Fruit fly (Drosophila melanogaster) whole organism, embryonic: ENCODE data around the gene bun.
A peak's percentile ranks its signal among the peaks of the same experiment; 100 is the strongest.

Experiments
- B-H1 ChIP-seq: fragments of 200-800 bp; sonication (Bioruptor generic); IDR thresholded peaks from 3 replicates; pipeline ENCODE4 v1.3.6; 2022; ENCODE audit warnings: missing biosample characterization, missing genetic modification characterization
- CG10209 ChIP-seq: fragments of 200-800 bp; sonication (Bioruptor generic); optimal IDR thresholded peaks from 3 replicates; lab custom pipeline; 2017; ENCODE audit warnings: missing biosample characterization, mild to moderate bottlenecking, missing genetic modification characterization, missing genetic modification reagents
- CG11560 ChIP-seq: fragments of 200-800 bp; sonication (Bioruptor generic); IDR thresholded peaks from 3 replicates; pipeline ENCODE4 v1.3.6; 2022; ENCODE audit warnings: missing biosample characterization, missing genetic modification characterization
- CG14014 ChIP-seq: fragments of 200-800 bp; sonication (Bioruptor generic); IDR thresholded peaks from 2 replicates; pipeline ENCODE4 v1.3.6; 2022; ENCODE audit warnings: missing biosample characterization, missing genetic modification characterization
- CG14965 ChIP-seq: fragments of 200-800 bp; sonication (Bioruptor generic); optimal IDR thresholded peaks from 2 replicates; lab custom pipeline; 2016; ENCODE audit warnings: missing biosample characterization, missing genetic modification characterization, borderline replicate concordance
- CG15011 ChIP-seq: fragments of 200-800 bp; sonication (Bioruptor generic); optimal IDR thresholded peaks from 3 replicates; lab custom pipeline; 2018; ENCODE audit warnings: missing biosample characterization, mild to moderate bottlenecking, missing genetic modification characterization
- CG16779 ChIP-seq: fragments of 200-800 bp; sonication (Bioruptor generic); IDR thresholded peaks from 2 replicates; pipeline ENCODE4 v1.3.6; 2022; ENCODE audit warnings: missing biosample characterization, missing genetic modification characterization
- CG17359 ChIP-seq: fragments of 200-800 bp; sonication (Bioruptor generic); optimal IDR thresholded peaks from 3 replicates; lab custom pipeline; 2018; ENCODE audit warnings: missing biosample characterization, mild to moderate bottlenecking, missing genetic modification characterization, moderate library complexity
- CG30431 ChIP-seq: fragments of 200-800 bp; sonication (Bioruptor generic); optimal IDR thresholded peaks from 2 replicates; lab custom pipeline; 2017; ENCODE audit warnings: missing biosample characterization, missing genetic modification characterization
- CG34224 ChIP-seq: fragments of 200-800 bp; sonication (Bioruptor generic); IDR thresholded peaks from 3 replicates; pipeline ENCODE4 v1.3.6; 2022; ENCODE audit warnings: missing biosample characterization, missing genetic modification characterization; ENCODE audit not compliant: partially characterized antibody
- CG3726 ChIP-seq: fragments of 200-800 bp; sonication (Bioruptor generic); IDR thresholded peaks from 3 replicates; pipeline ENCODE4, ENCODE4 v1.3.6; 2022; ENCODE audit warnings: missing biosample characterization, missing genetic modification characterization
- CG3838 ChIP-seq: fragments of 200-800 bp; sonication (Bioruptor generic); optimal IDR thresholded peaks from 3 replicates; lab custom pipeline; 2016; ENCODE audit warnings: missing biosample characterization, missing genetic modification characterization
- CG42726 ChIP-seq: fragments of 200-800 bp; sonication (Bioruptor generic); IDR thresholded peaks from 2 replicates; pipeline ENCODE4 v1.3.6; 2022; ENCODE audit warnings: missing biosample characterization, missing genetic modification characterization; ENCODE audit not compliant: partially characterized antibody
- CG4404 ChIP-seq: fragments of 200-800 bp; sonication (Bioruptor generic); IDR thresholded peaks from 2 replicates; pipeline ENCODE4 v1.3.6; 2022; ENCODE audit warnings: missing biosample characterization, missing genetic modification characterization
- CG7556 ChIP-seq: fragments of 200-800 bp; sonication (Bioruptor generic); optimal IDR thresholded peaks from 2 replicates; lab custom pipeline; 2017; ENCODE audit warnings: missing biosample characterization, mild to moderate bottlenecking, missing genetic modification characterization
- CG8478 ChIP-seq: fragments of >200 bp; optimal IDR thresholded peaks from 2 replicates; lab custom pipeline; 2018
- CoRest ChIP-seq: fragments of 200-800 bp; sonication (Bioruptor generic); optimal IDR thresholded peaks from 3 replicates; lab custom pipeline; 2018; ENCODE audit warnings: missing biosample characterization, mild to moderate bottlenecking, missing genetic modification characterization, moderate library complexity
- Dbx ChIP-seq: fragments of 200-800 bp; sonication (Bioruptor generic); IDR thresholded peaks from 3 replicates; pipeline ENCODE4 v1.3.6; 2022; ENCODE audit warnings: missing biosample characterization, missing genetic modification characterization
- Dip2 ChIP-seq: fragments of 200-800 bp; sonication (Bioruptor generic); IDR thresholded peaks from 2 replicates; pipeline ENCODE4 v1.3.6; 2022; ENCODE audit warnings: missing biosample characterization, missing genetic modification characterization
- Dip3 ChIP-seq: fragments of 200-800 bp; sonication (Bioruptor generic); optimal IDR thresholded peaks from 3 replicates; lab custom pipeline; 2016; ENCODE audit warnings: missing biosample characterization, missing genetic modification characterization
- Elba2 ChIP-seq: fragments of 200-800 bp; sonication (Bioruptor generic); optimal IDR thresholded peaks from 3 replicates; lab custom pipeline; 2016; ENCODE audit warnings: missing biosample characterization, missing genetic modification characterization
- GATAe ChIP-seq: fragments of 200-800 bp; sonication (Bioruptor generic); conservative IDR thresholded peaks from 2 replicates; pipeline ENCODE4 v1.3.6; 2022; ENCODE audit warnings: missing biosample characterization, missing genetic modification characterization
- HmgD ChIP-seq: fragments of 200-800 bp; sonication (Bioruptor generic); optimal IDR thresholded peaks from 3 replicates; lab custom pipeline; 2016; ENCODE audit warnings: missing biosample characterization, missing genetic modification characterization
- NC2β ChIP-seq: fragments of 200-800 bp; sonication (Bioruptor generic); optimal IDR thresholded peaks from 2 replicates; lab custom pipeline; 2016; ENCODE audit warnings: missing biosample characterization, missing genetic modification characterization
- ac ChIP-seq: fragments of 200-800 bp; sonication (Bioruptor generic); optimal IDR thresholded peaks from 3 replicates; lab custom pipeline; 2017; ENCODE audit warnings: missing biosample characterization, mild to moderate bottlenecking, missing genetic modification characterization
- amos ChIP-seq: fragments of 200-800 bp; sonication (Bioruptor generic); IDR thresholded peaks from 2 replicates; pipeline ENCODE4 v1.3.6; 2022; ENCODE audit warnings: missing biosample characterization, missing genetic modification characterization; ENCODE audit not compliant: partially characterized antibody
- bcd ChIP-seq: fragments of 200-800 bp; sonication (Bioruptor generic); optimal IDR thresholded peaks from 2 replicates; lab custom pipeline; 2017; ENCODE audit warnings: missing biosample characterization, mild to moderate bottlenecking, missing genetic modification characterization
- bigmax ChIP-seq: fragments of 200-800 bp; sonication (Bioruptor generic); optimal IDR thresholded peaks from 2 replicates; lab custom pipeline; 2018; ENCODE audit warnings: missing biosample characterization, mild to moderate bottlenecking, missing genetic modification characterization
- bowl ChIP-seq: fragments of 200-800 bp; sonication (Bioruptor generic); IDR thresholded peaks from 2 replicates; pipeline ENCODE4 v1.3.6; 2022; ENCODE audit warnings: missing biosample characterization, missing genetic modification characterization
- br ChIP-seq: fragments of >200 bp; optimal IDR thresholded peaks from 2 replicates; lab custom pipeline; 2017
- caup ChIP-seq: fragments of 200-800 bp; sonication (Bioruptor generic); optimal IDR thresholded peaks from 3 replicates; lab custom pipeline; 2017; ENCODE audit warnings: missing biosample characterization, mild to moderate bottlenecking, missing genetic modification characterization, moderate library complexity; ENCODE audit not compliant: severe bottlenecking
- dan ChIP-seq: fragments of 200-800 bp; sonication (Bioruptor generic); IDR thresholded peaks from 2 replicates; pipeline ENCODE4 v1.3.6; 2022; ENCODE audit warnings: missing biosample characterization, missing genetic modification characterization
- dmrt11E ChIP-seq: fragments of 200-800 bp; sonication (Bioruptor generic); optimal IDR thresholded peaks from 3 replicates; lab custom pipeline; 2018; ENCODE audit warnings: missing biosample characterization, mild to moderate bottlenecking, missing genetic modification characterization, moderate library complexity
- dpn ChIP-seq, 2 experiments: fragments of 200-800 bp; sonication (Bioruptor generic); optimal IDR thresholded peaks; 3 replicates each; lab custom pipeline; 2016; ENCODE audit warnings: missing biosample characterization in 2 of 2, missing genetic modification characterization in 2 of 2
- ftz-f1 ChIP-seq: fragments of 200-800 bp; sonication (Bioruptor generic); optimal IDR thresholded peaks from 2 replicates; lab custom pipeline; 2016; ENCODE audit warnings: missing biosample characterization, missing genetic modification characterization
- hb ChIP-seq: fragments of 200-800 bp; sonication (Bioruptor generic); IDR thresholded peaks from 3 replicates; pipeline ENCODE4 v1.3.6; 2022; ENCODE audit warnings: missing biosample characterization, missing genetic modification characterization; ENCODE audit not compliant: partially characterized antibody
- hbn ChIP-seq: fragments of 200-800 bp; sonication (Bioruptor generic); IDR thresholded peaks from 2 replicates; pipeline ENCODE4 v1.3.6; 2022; ENCODE audit warnings: missing biosample characterization, missing genetic modification characterization; ENCODE audit not compliant: partially characterized antibody
- insv ChIP-seq, 2 experiments: fragments of 200-800 bp; sonication (Bioruptor generic); optimal IDR thresholded peaks; 3 replicates each; lab custom pipeline; 2016 to 2018; ENCODE audit warnings: missing biosample characterization in 2 of 2, missing genetic modification characterization in 2 of 2
- jigr1 ChIP-seq: fragments of 200-800 bp; sonication (Bioruptor generic); IDR thresholded peaks from 3 replicates; pipeline ENCODE4 v1.3.6; 2022; ENCODE audit warnings: missing biosample characterization, missing genetic modification characterization
- kni ChIP-seq: fragments of 200-800 bp; sonication (Bioruptor generic); optimal IDR thresholded peaks from 3 replicates; lab custom pipeline; 2017; ENCODE audit warnings: mild to moderate bottlenecking, missing biosample characterization, missing genetic modification reagents, missing genetic modification characterization
- onecut ChIP-seq: fragments of 200-800 bp; sonication (Bioruptor generic); IDR thresholded peaks from 2 replicates; pipeline ENCODE4 v1.3.6; 2022; ENCODE audit warnings: missing biosample characterization, missing genetic modification characterization
- p53 ChIP-seq: fragments of 200-800 bp; sonication (Bioruptor generic); optimal IDR thresholded peaks from 2 replicates; lab custom pipeline; 2016; ENCODE audit warnings: missing biosample characterization, missing genetic modification characterization
- pan ChIP-seq, 4 experiments: fragments of >200 bp in 3 of 4; fragments of 200-800 bp in 1 of 4; sonication (Bioruptor generic) in 1 of 4; optimal IDR thresholded peaks in 3 of 4; IDR thresholded peaks in 1 of 4; 2 replicates each; pipeline versions ENCODE4 v1.3.6 to Lab custom; 2017 to 2022; ENCODE audit warnings: missing biosample characterization in 2 of 4, missing genetic modification characterization in 2 of 4, mixed read lengths in 1 of 4
- psq ChIP-seq: fragments of 200-800 bp; sonication (Bioruptor generic); optimal IDR thresholded peaks from 2 replicates; lab custom pipeline; 2017; ENCODE audit warnings: missing biosample characterization, missing genetic modification characterization
- ro ChIP-seq: fragments of 200-800 bp; sonication (Bioruptor generic); IDR thresholded peaks from 2 replicates; pipeline ENCODE4 v1.3.6; 2022; ENCODE audit warnings: missing biosample characterization, missing genetic modification characterization
- row ChIP-seq: fragments of 200-800 bp; sonication (Bioruptor generic); IDR thresholded peaks from 3 replicates; pipeline ENCODE4 v1.3.6; 2022; ENCODE audit warnings: missing biosample characterization, missing genetic modification characterization
- sim ChIP-seq: fragments of 200-800 bp; sonication (Bioruptor generic); IDR thresholded peaks from 2 replicates; pipeline ENCODE4 v1.3.6; 2022; ENCODE audit warnings: missing biosample characterization, missing genetic modification characterization
- sug ChIP-seq: fragments of 200-800 bp; optimal IDR thresholded peaks from 2 replicates; lab custom pipeline; 2019; ENCODE audit warnings: missing biosample characterization, mild to moderate bottlenecking, missing genetic modification characterization, moderate library complexity
- vfl ChIP-seq: fragments of 200-800 bp; sonication (Bioruptor generic); optimal IDR thresholded peaks from 2 replicates; lab custom pipeline; 2016; ENCODE audit warnings: missing biosample characterization, missing genetic modification characterization

bun gene

DNA sequence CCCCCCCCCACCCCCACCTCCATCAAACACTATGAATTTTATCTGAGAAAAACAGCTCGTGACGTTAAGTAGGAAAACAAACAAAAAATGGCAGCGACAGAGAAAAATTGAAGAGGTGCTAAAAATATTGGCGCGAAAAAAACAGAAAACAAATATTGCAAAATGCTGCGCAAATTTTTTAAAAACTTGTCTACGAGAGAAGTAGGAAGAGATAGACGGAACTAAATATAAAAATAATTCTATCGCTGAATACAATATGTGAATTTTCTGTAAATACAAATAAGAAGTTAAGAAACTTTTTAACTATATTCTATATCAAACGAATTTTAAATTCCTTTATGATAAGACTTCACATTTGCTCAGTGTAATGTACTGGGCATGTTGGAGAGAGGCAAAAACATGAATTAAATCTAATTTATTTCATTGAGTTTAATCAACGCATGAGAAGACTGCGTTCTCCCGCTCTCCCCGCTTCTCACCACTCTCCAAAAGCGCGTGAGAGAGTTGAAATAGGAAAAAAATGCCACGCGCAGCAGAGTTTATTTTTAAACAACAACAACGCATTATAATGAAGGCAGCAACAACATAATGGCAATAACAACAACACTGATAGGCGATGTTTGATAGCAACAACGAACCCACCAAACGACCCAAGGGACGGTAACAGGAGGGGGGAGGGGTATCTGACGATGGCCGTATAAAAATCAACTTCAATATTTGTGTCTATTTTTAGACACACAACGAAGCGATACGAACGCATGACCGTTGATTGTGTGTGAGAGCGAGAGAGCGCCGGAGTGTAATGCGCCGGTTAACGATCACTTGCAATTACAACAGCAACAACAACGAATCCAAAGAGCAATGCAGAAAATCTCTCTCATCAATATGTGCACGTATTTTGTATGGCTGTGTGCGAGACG, 17.1 kb downstream of the bun start (continued):
- no peak for TF ChIP-seq CG14965 (GFP tag; lab: Kevin White, UChicago)
- TF ChIP-seq sug (tag; lab: Kevin White, UChicago) = peak; percentile 91
- peak; percentile 8 for TF ChIP-seq CG17359
- no peak for TF ChIP-seq psq
- peak; percentile 48 for TF ChIP-seq row
- TF ChIP-seq CG3726 (GFP tag; lab: Robert Waterston, UW) = no peak
- no peak for TF ChIP-seq CG42726
- peak; percentile 8 for TF ChIP-seq CG30431 (GFP tag; lab: Kevin White, UChicago)
- no peak for TF ChIP-seq CG11560 (tag; lab: Robert Waterston, UW)
- TF ChIP-seq B-H1 = peak; percentile 13; the same call in 1 of the 3 replicates
- no peak for TF ChIP-seq CG15011 (GFP tag; lab: Kevin White, UChicago)
- TF ChIP-seq GATAe = peak; percentile 83
- no peak for TF ChIP-seq vfl
- no peak for TF ChIP-seq Dip2
- TF ChIP-seq hb = no peak
- TF ChIP-seq kni (GFP tag; lab: Kevin White, UChicago) = peak; percentile 93
- TF ChIP-seq ac (GFP tag; lab: Kevin White, UChicago) = peak; percentile 25
- no peak; the same call in 1 of the 2 replicates for TF ChIP-seq amos (GFP tag; lab: Robert Waterston, UW)
- peak; percentile 2 for TF ChIP-seq bigmax (GFP tag; lab: Kevin White, UChicago)
- peak; percentile 36 for TF ChIP-seq HmgD (GFP tag; lab: Kevin White, UChicago)
- TF ChIP-seq insv (GFP tag; optimal IDR thresholded peaks at IDR 0.05; lab: Kevin White, UChicago) = no peak
- TF ChIP-seq onecut (GFP tag; lab: Robert Waterston, UW) = 0 out of 2 replicates have a peak, but pooled peaks have one; percentile 6
- TF ChIP-seq dmrt11E = peak; percentile 16
- no peak for TF ChIP-seq ro (GFP tag; lab: Robert Waterston, UW)
- no peak for TF ChIP-seq p53 (GFP tag; lab: Kevin White, UChicago)
- TF ChIP-seq NC2β (GFP tag; lab: Kevin White, UChicago) = no peak
- TF ChIP-seq CG14014 (GFP tag; lab: Robert Waterston, UW) = peak; percentile 25
- no peak for TF ChIP-seq Dbx
- TF ChIP-seq CG10209 (GFP tag; lab: Kevin White, UChicago) = peak; percentile 33
- no peak for TF ChIP-seq CG4404 (GFP tag; lab: Robert Waterston, UW)
- no peak for TF ChIP-seq CG16779 (GFP tag; lab: Robert Waterston, UW)
- peak in 1 of 2 experiments; percentile 19 for TF ChIP-seq dpn (GFP tag; optimal IDR thresholded peaks at IDR 0.05; lab: Kevin White, UChicago)
- TF ChIP-seq CG3838 (GFP tag; lab: Kevin White, UChicago) = peak; percentile 52
- TF ChIP-seq Elba2 = no peak
- 0 out of 2 replicates have a peak, but pooled peaks have one; percentile 31 for TF ChIP-seq bowl (GFP tag; lab: Robert Waterston, UW)
- peak; percentile 19 for TF ChIP-seq caup (GFP tag; lab: Kevin White, UChicago)
- TF ChIP-seq Dip3 (GFP tag; lab: Kevin White, UChicago) = peak; percentile 12
- TF ChIP-seq hbn (GFP tag; lab: Robert Waterston, UW) = no peak
- no peak for TF ChIP-seq CG8478 (lab: Kevin White, UChicago)
- TF ChIP-seq CG34224 (GFP tag; lab: Robert Waterston, UW) = peak; percentile 67; the same call in 2 of the 3 replicates
- TF ChIP-seq br (lab: Kevin White, UChicago) = no peak
- TF ChIP-seq bcd (GFP tag; lab: Kevin White, UChicago) = peak; percentile 3
- no peak for TF ChIP-seq pan (optimal IDR thresholded peaks at IDR 0.05; lab: Kevin White, UChicago)
- TF ChIP-seq pan (GFP tag; optimal IDR thresholded peaks at IDR 0.05 in 1 of 2, IDR thresholded peaks at IDR 0.05 in 1 of 2) = no peak
- TF ChIP-seq ftz-f1 (GFP tag; lab: Kevin White, UChicago) = peak; percentile 73
- no peak for TF ChIP-seq jigr1 (GFP tag; lab: Robert Waterston, UW)
- TF ChIP-seq CoRest = peak; percentile 50
- peak; percentile 15 for TF ChIP-seq CG7556 (GFP tag; lab: Kevin White, UChicago)
- TF ChIP-seq dan (GFP tag; lab: Robert Waterston, UW) = no peak
- TF ChIP-seq sim (GFP tag; lab: Robert Waterston, UW) = no peak
